Comparison of ENCODE assay signal across 1 fruit fly cellular context in the genomic region with DNA sequence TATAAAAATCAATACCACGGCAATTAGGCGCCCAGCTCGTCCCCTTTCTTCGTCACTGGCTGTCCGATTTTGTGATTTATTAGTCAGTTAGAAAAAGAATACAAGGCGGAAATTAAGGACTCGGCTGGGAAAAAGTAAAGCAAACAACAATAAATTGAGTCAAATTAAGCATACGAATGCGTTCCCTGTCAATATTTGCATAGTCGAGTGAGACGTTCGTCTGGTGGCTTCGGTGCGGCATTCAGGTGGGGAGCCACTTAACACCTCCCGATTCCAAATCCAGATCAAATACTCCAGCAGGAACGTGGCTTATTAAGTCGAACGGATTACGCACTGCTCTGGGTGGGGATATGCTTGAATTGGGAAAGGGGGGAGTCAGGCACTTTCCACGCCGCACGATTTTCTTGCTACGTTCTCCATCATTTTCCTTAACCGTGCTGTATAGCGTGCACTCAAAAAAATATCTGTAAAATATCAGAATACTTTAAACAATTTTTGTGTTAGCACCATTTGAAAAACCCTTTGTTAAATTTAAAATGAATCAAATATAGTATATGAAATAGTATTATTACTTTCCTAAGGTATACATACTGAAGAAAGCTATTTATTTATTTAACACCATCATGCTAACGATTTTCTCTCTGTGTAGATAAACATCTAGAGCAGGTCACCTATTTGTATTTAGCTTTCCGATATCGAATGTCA.
TF ChIP-seq lines count a peak whose summit lies in the region.

No protein-coding gene starts in this region.

TF ChIP-seq in whole organism, embryonic, 481 proteins besides CTCF, POLR2A, EP300 and RAD21 (continued from another document and continues in another):
- TF ChIP-seq bab2 (GFP tag; optimal IDR thresholded peaks at IDR 0.05; lab: Kevin White, UChicago) (no peak), tx (GFP tag; optimal IDR thresholded peaks at IDR 0.05; lab: Kevin White, UChicago) (no peak), sob (GFP tag; IDR thresholded peaks at IDR 0.05; lab: Robert Waterston, UW) (no peak), CG31388 (GFP tag; optimal IDR thresholded peaks at IDR 0.05; lab: Kevin White, UChicago) (no peak), zen (tag; optimal IDR thresholded peaks at IDR 0.05; lab: Kevin White, UChicago) (peak; percentile 19), CG12236 (GFP tag; optimal IDR thresholded peaks at IDR 0.05; lab: Kevin White, UChicago) (no peak), Blimp-1 (GFP tag; optimal IDR thresholded peaks at IDR 0.05; lab: Kevin White, UChicago) (peak; percentile 82), CG4617 (GFP tag; optimal IDR thresholded peaks at IDR 0.05; lab: Kevin White, UChicago; ENCODE audit: borderline replicate concordance) (no peak), CG14441 (GFP tag; IDR thresholded peaks at IDR 0.05; lab: Robert Waterston, UW) (no peak), CG10209 (GFP tag; optimal IDR thresholded peaks at IDR 0.05; lab: Kevin White, UChicago) (peak; percentile 24), ERR (GFP tag; optimal IDR thresholded peaks at IDR 0.05; lab: Kevin White, UChicago) (no peak), YL-1 (GFP tag; optimal IDR thresholded peaks at IDR 0.05; lab: Kevin White, UChicago) (no peak), CG11398 (GFP tag; optimal IDR thresholded peaks at IDR 0.05; lab: Kevin White, UChicago) (no peak), CG12744 (GFP tag; optimal IDR thresholded peaks at IDR 0.05; lab: Kevin White, UChicago) (no peak), CG6765 (GFP tag; optimal IDR thresholded peaks at IDR 0.05; lab: Kevin White, UChicago) (no peak), prd (optimal IDR thresholded peaks at IDR 0.05; lab: Kevin White, UChicago) (no peak), prd (GFP tag; IDR thresholded peaks at IDR 0.05; lab: Robert Waterston, UW) (no peak; the same call in 2 of the 3 replicates), Eip74EF (GFP tag; optimal IDR thresholded peaks at IDR 0.05; lab: Kevin White, UChicago) (peak in 1 of 2 experiments; percentile 52), GATAe (GFP tag; conservative IDR thresholded peaks at IDR 0.05; lab: Robert Waterston, UW) (no peak), CG10959 (GFP tag; IDR thresholded peaks at IDR 0.05; lab: Robert Waterston, UW) (no peak), btn (GFP tag; optimal IDR thresholded peaks at IDR 0.05; lab: Kevin White, UChicago) (no peak), CG8924 (tag; optimal IDR thresholded peaks at IDR 0.05; lab: Kevin White, UChicago) (peak; percentile 65), CG13894 (tag; optimal IDR thresholded peaks at IDR 0.05; lab: Kevin White, UChicago) (no peak), Optix (GFP tag; IDR thresholded peaks at IDR 0.05; lab: Robert Waterston, UW) (no peak), CG7271 (tag; optimal IDR thresholded peaks at IDR 0.05; lab: Kevin White, UChicago) (no peak), ap (GFP tag; IDR thresholded peaks at IDR 0.05; lab: Robert Waterston, UW) (peak; percentile 38), CG15514 (GFP tag; optimal IDR thresholded peaks at IDR 0.05; lab: Kevin White, UChicago) (no peak), H15 (GFP tag; IDR thresholded peaks at IDR 0.05; lab: Robert Waterston, UW) (0 out of 3 replicates have a peak, but pooled peaks have one; percentile 15), CG1602 (GFP tag; optimal IDR thresholded peaks at IDR 0.05; lab: Kevin White, UChicago) (peak; percentile 52), sim (GFP tag; IDR thresholded peaks at IDR 0.05; lab: Robert Waterston, UW) (no peak), knrl (GFP tag; IDR thresholded peaks at IDR 0.05; lab: Robert Waterston, UW; ENCODE audit: partially characterized antibody) (no peak), pum (GFP tag; optimal IDR thresholded peaks at IDR 0.05; lab: Kevin White, UChicago) (no peak), CG34422 (GFP tag; IDR thresholded peaks at IDR 0.05; lab: Robert Waterston, UW) (no peak), CG10366 (GFP tag; IDR thresholded peaks at IDR 0.05; lab: Robert Waterston, UW) (peak; percentile 20; the same call in 1 of the 2 replicates), dpn (GFP tag; optimal IDR thresholded peaks at IDR 0.05; lab: Kevin White, UChicago) (peak in 1 of 2 experiments; percentile 47), ara (GFP tag; IDR thresholded peaks at IDR 0.05; lab: Robert Waterston, UW) (peak; percentile 46; the same call in 1 of the 2 replicates), CG6175 (GFP tag; IDR thresholded peaks at IDR 0.05; lab: Robert Waterston, UW) (no peak), CG7357 (GFP tag; IDR thresholded peaks at IDR 0.05; lab: Robert Waterston, UW) (no peak), PHDP (tag; optimal IDR thresholded peaks at IDR 0.05; lab: Kevin White, UChicago) (peak; percentile 71), CG17568 (GFP tag; optimal IDR thresholded peaks at IDR 0.05; lab: Kevin White, UChicago) (no peak), Fer1 (GFP tag; optimal IDR thresholded peaks at IDR 0.05; lab: Kevin White, UChicago) (no peak), ab (GFP tag; optimal IDR thresholded peaks at IDR 0.05; lab: Kevin White, UChicago) (no peak), CG12299 (tag; optimal IDR thresholded peaks at IDR 0.05; lab: Kevin White, UChicago) (no peak), Dfd (GFP tag; optimal IDR thresholded peaks at IDR 0.05; lab: Kevin White, UChicago) (no peak), oc (tag; optimal IDR thresholded peaks at IDR 0.05; lab: Kevin White, UChicago) (peak; percentile 22), Awh (GFP tag; IDR thresholded peaks at IDR 0.05; lab: Robert Waterston, UW) (0 out of 2 replicates have a peak, but pooled peaks have one; percentile 41), CG7987 (GFP tag; optimal IDR thresholded peaks at IDR 0.05; lab: Kevin White, UChicago) (no peak), Ets65A (GFP tag; lab: Kevin White, UChicago) (peak; percentile 88), Oaz (GFP tag; IDR thresholded peaks at IDR 0.05; lab: Robert Waterston, UW) (no peak), CG33213 (GFP tag; optimal IDR thresholded peaks at IDR 0.05; lab: Kevin White, UChicago) (no peak), gro (GFP tag; optimal IDR thresholded peaks at IDR 0.05; lab: Kevin White, UChicago) (no peak), Pdp1 (GFP tag; optimal IDR thresholded peaks at IDR 0.05; lab: Kevin White, UChicago) (no peak), nerfin-1 (tag; optimal IDR thresholded peaks at IDR 0.05; lab: Kevin White, UChicago) (peak; percentile 39), kni (GFP tag; optimal IDR thresholded peaks at IDR 0.05; lab: Kevin White, UChicago) (peak; percentile 43), CG17829 (tag; optimal IDR thresholded peaks at IDR 0.05; lab: Kevin White, UChicago) (peak; percentile 78), gt (GFP tag; IDR thresholded peaks at IDR 0.05; lab: Robert Waterston, UW) (no peak), CG6689 (GFP tag; IDR thresholded peaks at IDR 0.05; lab: Robert Waterston, UW) (peak; percentile 70), CG11456 (GFP tag; IDR thresholded peaks at IDR 0.05; lab: Robert Waterston, UW) (no peak), ken (GFP tag; IDR thresholded peaks at IDR 0.05; lab: Robert Waterston, UW) (0 out of 3 replicates have a peak, but pooled peaks have one; percentile 34), CG1233 (GFP tag; optimal IDR thresholded peaks at IDR 0.05; lab: Kevin White, UChicago) (peak; percentile 21), CG4424 (GFP tag; optimal IDR thresholded peaks at IDR 0.05; lab: Kevin White, UChicago) (peak; percentile 57), crol (GFP tag; IDR thresholded peaks at IDR 0.05; lab: Robert Waterston, UW) (peak; percentile 19; the same call in 1 of the 2 replicates), bsh (GFP tag; optimal IDR thresholded peaks at IDR 0.05; lab: Kevin White, UChicago) (peak in 1 of 2 experiments; percentile 89), CG30020 (tag; optimal IDR thresholded peaks at IDR 0.05; lab: Kevin White, UChicago) (no peak), CG16815 (GFP tag; optimal IDR thresholded peaks at IDR 0.05; lab: Kevin White, UChicago) (peak; percentile 29), CG10431 (GFP tag; optimal IDR thresholded peaks at IDR 0.05; lab: Kevin White, UChicago) (no peak), CG32772 (GFP tag; IDR thresholded peaks at IDR 0.05; lab: Robert Waterston, UW) (peak; percentile 37; the same call in 1 of the 2 replicates), hbn (GFP tag; IDR thresholded peaks at IDR 0.05; lab: Robert Waterston, UW; ENCODE audit: partially characterized antibody) (no peak), pros (GFP tag; optimal IDR thresholded peaks at IDR 0.05; lab: Kevin White, UChicago) (no peak), slbo (GFP tag; IDR thresholded peaks at IDR 0.05; lab: Robert Waterston, UW) (no peak), CG6683 (GFP tag; optimal IDR thresholded peaks at IDR 0.05; lab: Kevin White, UChicago) (no peak), CG15269 (tag; optimal IDR thresholded peaks at IDR 0.05; lab: Kevin White, UChicago) (peak; percentile 48), CG7556 (GFP tag; optimal IDR thresholded peaks at IDR 0.05; lab: Kevin White, UChicago) (peak; percentile 50), CG7839 (tag; optimal IDR thresholded peaks at IDR 0.05; lab: Kevin White, UChicago) (peak; percentile 60), ac (GFP tag; optimal IDR thresholded peaks at IDR 0.05; lab: Kevin White, UChicago) (peak; percentile 30), CG11560 (tag; IDR thresholded peaks at IDR 0.05; lab: Robert Waterston, UW) (no peak), CG2712 (tag; optimal IDR thresholded peaks at IDR 0.05; lab: Kevin White, UChicago) (peak; percentile 85), CG3407 (GFP tag; optimal IDR thresholded peaks at IDR 0.05; lab: Kevin White, UChicago) (peak; percentile 18), CG4404 (GFP tag; IDR thresholded peaks at IDR 0.05; lab: Robert Waterston, UW) (no peak), Lpt (GFP tag; optimal IDR thresholded peaks at IDR 0.05; lab: Kevin White, UChicago) (no peak), Stat92E (GFP tag; optimal IDR thresholded peaks at IDR 0.05; lab: Kevin White, UChicago) (no peak), ash1 (GFP tag; optimal IDR thresholded peaks at IDR 0.05; lab: Kevin White, UChicago) (no peak), mam (GFP tag; optimal IDR thresholded peaks at IDR 0.05; lab: Kevin White, UChicago) (no peak), CG5245 (GFP tag; optimal IDR thresholded peaks at IDR 0.05; lab: Kevin White, UChicago) (no peak), CG15601 (tag; optimal IDR thresholded peaks at IDR 0.05; lab: Kevin White, UChicago) (peak; percentile 65), CG13775 (GFP tag; optimal IDR thresholded peaks at IDR 0.05; lab: Kevin White, UChicago) (peak; percentile 10), dysf (GFP tag; IDR thresholded peaks at IDR 0.05; lab: Robert Waterston, UW) (peak; percentile 14; the same call in 1 of the 3 replicates), rib (GFP tag; IDR thresholded peaks at IDR 0.05; lab: Robert Waterston, UW) (no peak), CG16863 (GFP tag; optimal IDR thresholded peaks at IDR 0.05; lab: Kevin White, UChicago) (no peak), dm (GFP tag; optimal IDR thresholded peaks at IDR 0.05; lab: Kevin White, UChicago) (no peak), sr (GFP tag; IDR thresholded peaks at IDR 0.05; lab: Robert Waterston, UW) (no peak), p53 (GFP tag; optimal IDR thresholded peaks at IDR 0.05; lab: Kevin White, UChicago) (no peak), CG5180 (GFP tag; optimal IDR thresholded peaks at IDR 0.05; lab: Kevin White, UChicago) (no peak), Kr (GFP tag; optimal IDR thresholded peaks at IDR 0.05; lab: Kevin White, UChicago) (peak; percentile 26), CG17186 (GFP tag; optimal IDR thresholded peaks at IDR 0.05; lab: Kevin White, UChicago) (no peak), CG17802 (tag; optimal IDR thresholded peaks at IDR 0.05; lab: Kevin White, UChicago) (no peak), Sox102F (GFP tag; optimal IDR thresholded peaks at IDR 0.05; lab: Kevin White, UChicago) (peak; percentile 81), yki (optimal IDR thresholded peaks at IDR 0.05; lab: Kevin White, UChicago) (no peak), CG1529 (GFP tag; optimal IDR thresholded peaks at IDR 0.05; lab: Kevin White, UChicago) (peak; percentile 46), Neu2 (GFP tag; optimal IDR thresholded peaks at IDR 0.05; lab: Kevin White, UChicago; ENCODE audit: borderline replicate concordance) (no peak), dan (GFP tag; IDR thresholded peaks at IDR 0.05; lab: Robert Waterston, UW) (no peak), CG2116 (GFP tag; optimal IDR thresholded peaks at IDR 0.05; lab: Kevin White, UChicago) (no peak), CG17612 (GFP tag; IDR thresholded peaks at IDR 0.05; lab: Robert Waterston, UW) (no peak), gcm (GFP tag; optimal IDR thresholded peaks at IDR 0.05; lab: Kevin White, UChicago) (peak; percentile 77), Sox100B (GFP tag; optimal IDR thresholded peaks at IDR 0.05; lab: Kevin White, UChicago) (peak; percentile 50), Elba2 (GFP tag; optimal IDR thresholded peaks at IDR 0.05; lab: Kevin White, UChicago) (no peak), CG13624 (GFP tag; optimal IDR thresholded peaks at IDR 0.05; lab: Kevin White, UChicago) (no peak), tgo (GFP tag; IDR thresholded peaks at IDR 0.05; lab: Robert Waterston, UW) (no peak), sens-2 (GFP tag; IDR thresholded peaks at IDR 0.05; lab: Robert Waterston, UW) (no peak), CG15073 (GFP tag; optimal IDR thresholded peaks at IDR 0.05; lab: Kevin White, UChicago) (no peak), ind (GFP tag; optimal IDR thresholded peaks at IDR 0.05; lab: Kevin White, UChicago) (peak; percentile 15), gsb (GFP tag; IDR thresholded peaks at IDR 0.05; lab: Robert Waterston, UW) (no peak), CG34224 (GFP tag; IDR thresholded peaks at IDR 0.05; lab: Robert Waterston, UW; ENCODE audit: partially characterized antibody) (no peak), fd64A (GFP tag; optimal IDR thresholded peaks at IDR 0.05; lab: Kevin White, UChicago) (no peak), CoRest (tag; optimal IDR thresholded peaks at IDR 0.05; lab: Kevin White, UChicago) (peak; percentile 56), Dbx (GFP tag; IDR thresholded peaks at IDR 0.05; lab: Robert Waterston, UW) (no peak), scrt (GFP tag; optimal IDR thresholded peaks at IDR 0.05; lab: Kevin White, UChicago) (no peak), pnt (GFP tag; optimal IDR thresholded peaks at IDR 0.05; lab: Kevin White, UChicago) (no peak), usp (GFP tag; optimal IDR thresholded peaks at IDR 0.05; lab: Kevin White, UChicago) (no peak), CG17361 (GFP tag; IDR thresholded peaks at IDR 0.05; lab: Robert Waterston, UW) (peak; percentile 46; the same call in 1 of the 3 replicates), sna (GFP tag; IDR thresholded peaks at IDR 0.05; lab: Robert Waterston, UW; ENCODE audit: partially characterized antibody) (no peak), Abd-B (GFP tag; optimal IDR thresholded peaks at IDR 0.05; lab: Kevin White, UChicago) (peak; percentile 7), CG9797 (GFP tag; optimal IDR thresholded peaks at IDR 0.05; lab: Kevin White, UChicago) (no peak), jigr1 (GFP tag; IDR thresholded peaks at IDR 0.05; lab: Robert Waterston, UW) (no peak), gfzf (GFP tag; optimal IDR thresholded peaks at IDR 0.05; lab: Kevin White, UChicago) (no peak), Taf1 (GFP tag; IDR thresholded peaks at IDR 0.05; lab: Robert Waterston, UW) (no peak)
